Fruit fly (Drosophila melanogaster): ENCODE measurements around the gene fon.

fon gene

DNA sequence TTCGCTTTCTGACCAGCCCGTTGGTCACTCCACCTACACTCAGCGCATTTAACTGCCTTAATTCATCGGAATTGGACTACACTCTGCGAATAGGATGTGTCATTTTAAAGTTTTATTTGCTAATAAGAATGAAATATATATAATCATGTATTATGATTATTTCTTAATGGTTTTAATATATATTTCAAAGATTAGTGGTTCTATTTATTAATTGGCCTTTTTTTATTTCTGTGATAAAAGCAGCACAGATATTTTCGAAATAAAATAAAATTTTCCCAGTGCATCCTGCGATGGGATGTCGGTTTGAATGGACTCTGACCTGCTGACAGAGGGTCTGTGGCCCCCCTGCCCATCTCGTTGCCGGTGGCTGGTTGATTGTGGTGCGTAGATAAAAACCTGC is 12.2 kb downstream of the fon start (continued):
- TF ChIP-seq Scr (GFP tag; IDR thresholded peaks at IDR 0.05; ENCODE audit: partially characterized antibody) (no peak), CG11723 (GFP tag; optimal IDR thresholded peaks at IDR 0.05) (no peak), CG3407 (GFP tag; optimal IDR thresholded peaks at IDR 0.05) (peak; percentile 2), CG14667 (GFP tag; IDR thresholded peaks at IDR 0.05) (no peak), Lim3 (GFP tag; IDR thresholded peaks at IDR 0.05) (no peak), crc (GFP tag; optimal IDR thresholded peaks at IDR 0.05) (no peak), Ada2b (GFP tag; IDR thresholded peaks at IDR 0.05) (no peak), HmgZ (tag; optimal IDR thresholded peaks at IDR 0.05) (no peak), CG4707 (GFP tag; optimal IDR thresholded peaks at IDR 0.05) (no peak), CG12071 (GFP tag; optimal IDR thresholded peaks at IDR 0.05) (no peak), D19B (GFP tag; optimal IDR thresholded peaks at IDR 0.05) (no peak), CG14860 (GFP tag; IDR thresholded peaks at IDR 0.05; ENCODE audit: partially characterized antibody) (no peak), CTCF (GFP tag; optimal IDR thresholded peaks at IDR 0.05) (no peak), CG10321 (GFP tag; IDR thresholded peaks at IDR 0.05) (no peak), emc (GFP tag; optimal IDR thresholded peaks at IDR 0.05) (no peak), kay (GFP tag; optimal IDR thresholded peaks at IDR 0.05) (no peak), CG10209 (GFP tag; optimal IDR thresholded peaks at IDR 0.05) (peak; percentile 2), Camta (GFP tag; optimal IDR thresholded peaks at IDR 0.05) (no peak), CG12659 (GFP tag; optimal IDR thresholded peaks at IDR 0.05) (no peak), gcm2 (GFP tag; optimal IDR thresholded peaks at IDR 0.05) (no peak), CkIIα-i1 (GFP tag; IDR thresholded peaks at IDR 0.05) (no peak), Antp (GFP tag; optimal IDR thresholded peaks at IDR 0.05) (no peak), onecut (GFP tag; IDR thresholded peaks at IDR 0.05) (no peak), TFAM (GFP tag; optimal IDR thresholded peaks at IDR 0.05) (no peak), CG11085 (GFP tag; IDR thresholded peaks at IDR 0.05) (no peak), CG1024 (GFP tag; IDR thresholded peaks at IDR 0.05) (no peak), CG16813 (GFP tag; IDR thresholded peaks at IDR 0.05; ENCODE audit: partially characterized antibody) (no peak), CG17359 (tag; optimal IDR thresholded peaks at IDR 0.05) (peak; percentile 32), gem (tag; optimal IDR thresholded peaks at IDR 0.05) (peak; percentile 72), Blimp-1 (GFP tag; optimal IDR thresholded peaks at IDR 0.05) (peak; percentile 60), inv (GFP tag; IDR thresholded peaks at IDR 0.05; ENCODE audit: partially characterized antibody) (no peak), Stat92E (GFP tag; optimal IDR thresholded peaks at IDR 0.05) (peak in 1 of 3 experiments; percentile 32), Tbp (GFP tag; optimal IDR thresholded peaks at IDR 0.05) (no peak), bsh (GFP tag; optimal IDR thresholded peaks at IDR 0.05) (peak in 1 of 2 experiments; percentile 66), pfk (GFP tag; optimal IDR thresholded peaks at IDR 0.05) (no peak), ham (GFP tag; IDR thresholded peaks at IDR 0.05) (no peak)

DNA sequence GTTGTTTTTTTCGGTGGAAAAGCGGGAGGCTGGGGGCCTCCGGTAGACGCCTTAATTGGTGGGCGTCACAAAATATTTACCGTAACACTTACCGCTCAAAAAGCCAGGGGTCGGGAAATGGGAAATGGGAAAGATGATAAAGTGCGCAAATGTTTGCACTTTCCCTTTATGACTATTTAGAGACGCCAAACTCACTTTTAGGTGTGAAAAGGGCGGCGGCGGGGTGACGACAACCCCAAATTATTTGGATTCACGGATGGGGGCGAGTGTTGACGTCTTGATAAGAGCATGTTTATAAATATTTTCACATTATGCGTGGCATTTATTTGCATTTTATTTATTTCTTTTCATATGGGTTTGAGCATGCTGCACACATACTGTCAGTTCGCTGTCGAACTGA is 16.0 kb downstream of the fon start, which contains the start of gene CG17349:
Gene CG17349 (plus strand): TSS at position 400 of the 400 bp plus-strand sequence.
- TF ChIP-seq Asciz (GFP tag; optimal IDR thresholded peaks at IDR 0.05) (peak; percentile 55), D (optimal IDR thresholded peaks at IDR 0.05) (no peak), D (GFP tag; optimal IDR thresholded peaks at IDR 0.05) (peak; percentile 15), Rfx (GFP tag; IDR thresholded peaks at IDR 0.05) (no peak), CG5180 (GFP tag; optimal IDR thresholded peaks at IDR 0.05) (no peak), CG10209 (GFP tag; optimal IDR thresholded peaks at IDR 0.05) (peak; percentile 11), CG9727 (GFP tag; optimal IDR thresholded peaks at IDR 0.05) (peak; percentile 3), hth (optimal IDR thresholded peaks at IDR 0.05) (no peak), CG18599 (GFP tag; optimal IDR thresholded peaks at IDR 0.05) (peak; percentile 9), pfk (GFP tag; optimal IDR thresholded peaks at IDR 0.05) (no peak), CG11695 (GFP tag; IDR thresholded peaks at IDR 0.05) (no peak), ewg (GFP tag; optimal IDR thresholded peaks at IDR 0.05) (peak; percentile 14), CG18262 (tag; optimal IDR thresholded peaks at IDR 0.05) (peak; percentile 27), trem (tag; optimal IDR thresholded peaks at IDR 0.05) (peak; percentile 3), CG33557 (GFP tag; optimal IDR thresholded peaks at IDR 0.05) (peak; percentile 51), CG17361 (GFP tag; IDR thresholded peaks at IDR 0.05) (peak; percentile 32; the same call in 1 of the 3 replicates), lola (GFP tag; optimal IDR thresholded peaks at IDR 0.05) (peak in 1 of 3 experiments; percentile 57), ap (GFP tag; IDR thresholded peaks at IDR 0.05) (no peak), Lpt (GFP tag; optimal IDR thresholded peaks at IDR 0.05) (no peak)
